Fruit fly (Drosophila melanogaster): ENCODE measurements around the gene Elo68beta.

Elo68beta gene

DNA sequence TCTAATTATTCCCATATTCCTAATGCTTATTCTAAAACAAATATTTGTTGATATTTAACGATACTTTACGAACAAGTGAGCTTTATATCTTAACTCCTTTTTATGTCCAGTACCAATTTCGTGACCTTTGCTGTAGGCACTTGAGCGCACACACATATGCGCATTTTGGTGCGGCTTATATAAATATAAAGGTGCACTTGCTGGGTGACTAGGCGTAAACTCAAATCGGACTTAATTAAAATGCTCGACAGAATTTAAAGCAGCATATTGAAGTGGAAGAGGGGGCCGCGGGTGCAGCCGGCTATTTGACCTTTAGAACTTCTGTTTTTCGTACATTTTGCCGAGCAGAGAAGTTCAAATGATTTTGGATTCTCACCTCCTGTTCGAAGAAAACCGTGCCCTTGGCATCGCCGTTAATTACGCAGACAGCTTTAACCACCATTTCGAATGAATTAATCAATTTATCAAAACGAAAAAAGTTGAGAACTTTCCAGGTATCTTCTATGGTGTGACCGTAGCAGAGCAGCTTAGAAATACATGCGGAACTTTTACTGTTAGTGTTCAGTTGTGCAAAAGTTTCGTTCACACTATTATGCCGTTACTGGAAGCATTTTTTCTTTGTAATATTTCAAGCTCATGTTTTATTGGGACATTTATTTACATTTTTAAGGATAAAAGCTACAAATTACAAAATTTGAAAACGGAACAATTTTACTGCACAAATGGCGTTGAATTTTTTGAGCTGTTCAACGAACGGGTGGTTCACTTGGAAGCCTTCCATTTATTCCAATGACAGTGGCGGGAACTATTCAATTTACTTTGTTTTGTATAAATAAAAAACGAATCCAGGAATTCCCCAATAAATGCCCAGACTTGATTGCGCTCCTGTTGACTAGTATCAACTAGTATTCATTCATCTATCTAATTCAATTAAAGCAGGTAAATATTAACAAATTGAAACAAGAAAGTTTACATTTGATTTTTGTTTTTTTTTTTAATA is 12.0 kb upstream of the Elo68beta start, which contains the start of gene Sod1 (continued):
- no peak for TF ChIP-seq Trl (optimal IDR thresholded peaks at IDR 0.05)
- no peak for TF ChIP-seq Trl (GFP tag; optimal IDR thresholded peaks at IDR 0.05)
- no peak for TF ChIP-seq gsb-n (tag; optimal IDR thresholded peaks at IDR 0.05)
- no peak for TF ChIP-seq lmd (GFP tag; IDR thresholded peaks at IDR 0.05)
- no peak for TF ChIP-seq CG7556 (GFP tag; optimal IDR thresholded peaks at IDR 0.05)
- TF ChIP-seq h (optimal IDR thresholded peaks at IDR 0.05): no peak
- TF ChIP-seq CG12391 (tag; optimal IDR thresholded peaks at IDR 0.05): peak; percentile 20
- TF ChIP-seq CG9215 (GFP tag; IDR thresholded peaks at IDR 0.05): no peak
- TF ChIP-seq Hey (tag; optimal IDR thresholded peaks at IDR 0.05): no peak
- no peak for TF ChIP-seq Bteb2 (GFP tag; optimal IDR thresholded peaks at IDR 0.05)
- TF ChIP-seq eve (GFP tag; optimal IDR thresholded peaks at IDR 0.05): no peak
- TF ChIP-seq CG10462 (GFP tag; optimal IDR thresholded peaks at IDR 0.05): no peak
- peak; percentile 75 for TF ChIP-seq MESR4 (GFP tag; optimal IDR thresholded peaks at IDR 0.05)
- peak; percentile 89 for TF ChIP-seq CG17802 (tag; optimal IDR thresholded peaks at IDR 0.05)
- no peak for TF ChIP-seq CG8388 (GFP tag; optimal IDR thresholded peaks at IDR 0.05)
- peak; percentile 8 for TF ChIP-seq phol (tag; optimal IDR thresholded peaks at IDR 0.05)
- TF ChIP-seq hb (GFP tag; IDR thresholded peaks at IDR 0.05; ENCODE audit: partially characterized antibody): no peak
- TF ChIP-seq CG18619 (GFP tag; optimal IDR thresholded peaks at IDR 0.05): no peak
- TF ChIP-seq usp (GFP tag; optimal IDR thresholded peaks at IDR 0.05): no peak
- no peak for TF ChIP-seq lab (GFP tag; optimal IDR thresholded peaks at IDR 0.05)
- peak; percentile 22 for TF ChIP-seq sqz (GFP tag; optimal IDR thresholded peaks at IDR 0.05)
- TF ChIP-seq Sin3A (optimal IDR thresholded peaks at IDR 0.05): peak; percentile 27
- no peak for TF ChIP-seq C15 (GFP tag; IDR thresholded peaks at IDR 0.05)
- peak; percentile 93 for TF ChIP-seq crol (GFP tag; IDR thresholded peaks at IDR 0.05)
- no peak for TF ChIP-seq grn (GFP tag; optimal IDR thresholded peaks at IDR 0.05)
- peak; percentile 51 for TF ChIP-seq BtbVII (GFP tag; optimal IDR thresholded peaks at IDR 0.05)
- TF ChIP-seq CG13424 (tag; optimal IDR thresholded peaks at IDR 0.05): no peak
- peak; percentile 24 for TF ChIP-seq sd (tag; optimal IDR thresholded peaks at IDR 0.05)
- no peak for TF ChIP-seq CG11093 (GFP tag; IDR thresholded peaks at IDR 0.05)
- no peak for TF ChIP-seq eyg (GFP tag; optimal IDR thresholded peaks at IDR 0.05)
- peak; percentile 22; the same call in 1 of the 2 replicates for TF ChIP-seq Xrp1 (GFP tag; IDR thresholded peaks at IDR 0.05)
- no peak for TF ChIP-seq ind (GFP tag; optimal IDR thresholded peaks at IDR 0.05)
- no peak for TF ChIP-seq gsb (GFP tag; IDR thresholded peaks at IDR 0.05)
- peak; percentile 86 for TF ChIP-seq CG11696 (GFP tag; IDR thresholded peaks at IDR 0.05)
- peak; percentile 41; the same call in 1 of the 2 replicates for TF ChIP-seq MBD-R2 (GFP tag; IDR thresholded peaks at IDR 0.05)
- TF ChIP-seq bsh (GFP tag; optimal IDR thresholded peaks at IDR 0.05): peak; percentile 5 to 80
- TF ChIP-seq D (optimal IDR thresholded peaks at IDR 0.05): no peak
- no peak for TF ChIP-seq D (GFP tag; optimal IDR thresholded peaks at IDR 0.05)
- TF ChIP-seq NC2α (GFP tag; optimal IDR thresholded peaks at IDR 0.05): no peak
- no peak for TF ChIP-seq CG12299 (tag; optimal IDR thresholded peaks at IDR 0.05)
- TF ChIP-seq HmgZ (tag; optimal IDR thresholded peaks at IDR 0.05): no peak

DNA sequence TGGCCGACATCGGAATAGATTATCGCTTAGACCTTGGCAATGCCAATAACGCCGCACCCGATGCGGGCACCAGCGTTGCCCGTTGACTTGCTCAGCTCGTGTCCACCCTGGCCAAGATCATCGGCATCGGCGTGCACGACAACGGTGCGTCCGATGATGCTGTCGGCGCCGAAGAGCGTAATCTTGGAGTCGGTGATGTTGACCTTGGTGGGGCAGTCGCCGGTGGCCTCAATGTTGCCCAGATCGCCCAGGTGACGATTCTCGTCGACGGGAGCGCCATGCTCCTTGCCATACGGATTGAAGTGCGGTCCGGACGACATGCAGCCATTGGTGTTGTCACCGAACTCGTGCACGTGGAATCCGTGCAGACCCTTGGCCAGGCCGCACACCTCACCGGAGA is 10.9 kb upstream of the Elo68beta start:
- TF ChIP-seq CG6175 (GFP tag; IDR thresholded peaks at IDR 0.05): 0 out of 3 replicates have a peak, but pooled peaks have one; percentile 28
- no peak for TF ChIP-seq zen (tag; optimal IDR thresholded peaks at IDR 0.05)
- TF ChIP-seq Jarid2 (GFP tag; optimal IDR thresholded peaks at IDR 0.05): no peak
- 0 out of 2 replicates have a peak, but pooled peaks have one; percentile 25 for TF ChIP-seq aop (GFP tag; IDR thresholded peaks at IDR 0.05)
- TF ChIP-seq CG16779 (GFP tag; IDR thresholded peaks at IDR 0.05): 0 out of 2 replicates have a peak, but pooled peaks have one; percentile 52
- no peak for TF ChIP-seq mld (GFP tag; IDR thresholded peaks at IDR 0.05; ENCODE audit: partially characterized antibody)
- no peak for TF ChIP-seq CG7745 (tag; optimal IDR thresholded peaks at IDR 0.05)
- TF ChIP-seq CG42726 (GFP tag; IDR thresholded peaks at IDR 0.05; ENCODE audit: partially characterized antibody): 0 out of 2 replicates have a peak, but pooled peaks have one; percentile 10
- peak; percentile 59 for TF ChIP-seq Med (GFP tag)
- TF ChIP-seq ssp (GFP tag; IDR thresholded peaks at IDR 0.05): no peak
- no peak for TF ChIP-seq seq (GFP tag; IDR thresholded peaks at IDR 0.05)
- no peak for TF ChIP-seq Doc2 (GFP tag; IDR thresholded peaks at IDR 0.05)
